Fruit fly (Drosophila melanogaster) whole organism, wandering third instar larva: ENCODE data around the gene GABA-B-R2.

Source experiments
- CrebA ChIP-seq: fragments of 200-800 bp; sonication (Bioruptor generic); optimal IDR thresholded peaks from 2 replicates; lab custom pipeline; 2016; ENCODE audit warnings: missing biosample characterization, mild to moderate bottlenecking, missing genetic modification characterization, borderline replicate concordance
- Mio ChIP-seq: sonication (Bioruptor generic); optimal IDR thresholded peaks from 2 replicates; lab custom pipeline; 2016; ENCODE audit warnings: missing biosample characterization, missing genetic modification characterization
- OdsH ChIP-seq: fragments of 200-800 bp; sonication (Bioruptor generic); optimal IDR thresholded peaks from 2 replicates; lab custom pipeline; 2016; ENCODE audit warnings: missing biosample characterization, mild to moderate bottlenecking, missing genetic modification characterization
- woc ChIP-seq: sonication (Bioruptor generic); optimal IDR thresholded peaks from 2 replicates; lab custom pipeline; 2016; ENCODE audit warnings: missing biosample characterization, mild to moderate bottlenecking, missing genetic modification characterization

- TF ChIP-seq woc (no peak), OdsH (GFP tag; lab: Kevin White, UChicago) (no peak), Mio (GFP tag; lab: Kevin White, UChicago) (no peak), CrebA (GFP tag; lab: Kevin White, UChicago) (no peak)
Observed at dm6 chr3R:21739750-21740319, 35.8 kb downstream of the GABA-B-R2 start, which contains the start of gene CG5849.
